Worm (Caenorhabditis elegans) whole organism, L4 larva: ENCODE data around the gene fbxb-108.

Experiments
- ces-1 ChIP-seq: fragments of 150-350 bp; sonication (generic microtip); optimal IDR thresholded peaks from 4 replicates; lab custom pipeline; 2014; ENCODE audit warnings: missing biosample characterization, missing genetic modification reagents, missing genetic modification characterization
- lsy-2 ChIP-seq, 2 experiments: fragments of 150-350 bp in 1 of 2; sonication (generic microtip) in 1 of 2; optimal IDR thresholded peaks; 2 replicates each; lab custom pipeline; 2014 to 2017; ENCODE audit warnings: missing biosample characterization in 2 of 2, missing genetic modification characterization in 2 of 2
- ztf-7 ChIP-seq: fragments of 150-350 bp; optimal IDR thresholded peaks from 2 replicates; lab custom pipeline; 2014; ENCODE audit warnings: missing biosample characterization, missing genetic modification characterization

ce11 chrII:2795413-2795812, 30.6 kb downstream of the fbxb-108 start:
- TF ChIP-seq lsy-2 (tag; optimal IDR thresholded peaks at IDR 0.05; lab: Kevin White, UChicago) (no peak), ztf-7 (tag; lab: Kevin White, UChicago) (no peak), ces-1 (no peak)
